Fruit fly (Drosophila melanogaster) S2 (cell line): Measurements from ENCODE around the gene CG14621.

Experiments used
- CG8478 ChIP-seq: fragments of >200 bp; optimal IDR thresholded peaks from 2 replicates; lab custom pipeline; 2018
- CTCF ChIP-seq, 2 experiments: fragments of >200 bp; optimal IDR thresholded peaks; 2 replicates each; lab custom pipeline; 2018

CG14621 gene

DNA sequence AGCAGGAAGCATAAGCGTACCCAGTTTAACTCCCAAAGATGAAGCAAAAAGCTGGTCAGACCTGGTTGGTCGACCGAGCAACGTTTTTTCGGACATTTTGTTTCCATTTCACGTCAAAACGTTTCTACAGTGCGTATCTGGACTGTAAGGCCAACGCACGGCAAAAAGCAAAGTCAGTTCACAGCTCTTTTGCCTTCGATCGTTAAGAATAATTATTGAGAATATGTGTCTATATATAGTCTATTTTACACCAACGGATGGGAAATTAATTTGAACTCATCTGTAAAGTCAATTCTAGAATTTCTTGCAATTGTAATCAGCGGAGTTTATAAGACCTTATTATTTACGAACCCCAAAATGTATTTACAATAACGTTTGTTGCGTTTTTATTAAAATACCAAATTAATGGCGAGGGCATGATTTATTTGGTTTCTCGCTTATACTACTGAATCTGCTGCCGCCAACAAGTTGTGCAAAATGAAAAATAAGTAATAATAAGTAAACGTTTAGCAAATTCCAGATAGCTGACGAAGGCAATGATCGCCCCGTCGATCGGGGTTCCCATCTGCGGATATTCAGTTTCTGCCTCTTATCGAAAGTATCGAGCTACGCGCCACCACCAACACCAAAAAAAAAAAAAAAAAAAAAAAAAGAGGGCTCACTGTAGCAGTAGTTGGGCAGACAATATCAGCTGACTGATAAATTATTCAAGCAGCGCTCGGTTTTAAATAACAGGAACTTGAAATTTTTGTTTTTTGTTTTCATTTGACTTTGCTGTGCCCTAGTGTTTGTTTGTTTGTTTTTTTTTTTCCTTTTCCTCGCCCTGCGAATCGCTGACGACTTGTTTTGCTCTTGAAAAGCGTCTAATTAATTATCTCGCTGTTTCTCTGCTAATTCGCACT is 33.9 kb downstream of the CG14621 start:
- TF ChIP-seq CG8478 (lab: Kevin White, UChicago) = no peak
- no peak for TF ChIP-seq CTCF (optimal IDR thresholded peaks at IDR 0.05; lab: Kevin White, UChicago)

DNA sequence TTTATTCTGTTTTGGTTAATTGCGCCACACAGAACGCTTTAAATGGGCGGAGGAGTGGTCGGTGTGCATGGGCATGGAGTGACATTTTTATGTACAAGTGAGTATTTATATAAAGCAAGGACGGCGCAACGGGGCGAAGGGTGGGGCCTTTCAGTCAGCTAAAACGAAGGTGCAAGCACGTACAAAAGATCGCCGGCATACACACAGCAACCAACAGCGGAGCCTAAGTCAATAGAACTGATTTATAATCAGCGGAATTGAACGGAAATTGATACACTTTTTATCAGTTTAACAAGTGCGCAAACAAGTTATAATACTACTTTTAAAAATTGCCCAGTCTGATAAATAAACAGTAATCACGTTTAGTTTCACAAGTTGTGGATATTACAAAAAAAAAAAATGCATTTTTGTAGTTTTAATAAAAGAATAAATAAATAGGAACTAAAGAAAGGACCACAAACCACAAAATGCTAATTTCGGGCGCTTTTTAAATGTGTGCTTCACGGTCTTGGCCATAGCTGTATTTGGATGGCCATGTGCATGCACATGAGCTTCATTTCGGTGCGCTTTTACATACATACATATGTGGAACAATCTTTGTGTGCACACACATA is 35.3 kb downstream of the CG14621 start:
- TF ChIP-seq CG8478 (lab: Kevin White, UChicago) (no peak), CTCF (optimal IDR thresholded peaks at IDR 0.05; lab: Kevin White, UChicago) (no peak)

DNA sequence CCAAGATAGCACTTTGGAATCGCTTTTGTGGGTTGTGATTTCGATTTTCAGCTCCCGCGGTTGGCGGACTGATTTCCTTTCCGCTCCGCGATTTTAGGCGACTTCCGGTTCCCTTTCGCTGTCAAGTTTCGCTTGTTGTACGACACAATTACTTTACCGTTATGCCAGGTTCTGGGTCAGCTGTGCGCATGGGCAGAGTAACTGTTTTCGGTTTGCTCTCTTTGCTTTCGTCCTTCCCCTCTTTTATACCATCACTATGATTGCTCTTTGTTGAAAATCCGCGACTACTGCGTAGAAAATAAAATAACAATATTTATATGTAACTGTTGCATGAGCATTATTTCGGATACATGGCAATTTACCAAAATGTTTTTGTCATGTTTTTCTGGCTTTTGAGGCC is 36.6 kb downstream of the CG14621 start:
- no peak for TF ChIP-seq CTCF (optimal IDR thresholded peaks at IDR 0.05; lab: Kevin White, UChicago)
- no peak for TF ChIP-seq CG8478 (lab: Kevin White, UChicago)

DNA sequence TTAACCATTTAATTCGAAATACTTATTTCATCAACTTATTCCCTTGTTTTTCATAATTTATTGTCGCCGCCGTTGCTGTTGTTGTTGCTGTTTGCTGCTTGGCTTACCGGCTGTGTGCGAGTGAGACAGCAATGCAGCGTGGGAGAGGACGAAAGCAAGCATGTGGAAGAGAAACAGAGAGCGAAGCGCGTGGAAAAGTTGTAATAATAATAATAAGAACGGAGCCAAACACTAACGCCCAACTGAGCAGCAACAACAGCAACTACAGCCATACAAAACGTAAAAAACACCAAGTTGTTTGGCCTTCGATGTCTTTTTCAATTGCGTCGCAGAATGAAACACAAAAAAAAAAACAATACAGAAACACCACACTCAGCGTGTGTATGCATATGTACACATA is 37.1 kb downstream of the CG14621 start:
- no peak for TF ChIP-seq CG8478 (lab: Kevin White, UChicago)
- TF ChIP-seq CTCF (optimal IDR thresholded peaks at IDR 0.05; lab: Kevin White, UChicago) = no peak

DNA sequence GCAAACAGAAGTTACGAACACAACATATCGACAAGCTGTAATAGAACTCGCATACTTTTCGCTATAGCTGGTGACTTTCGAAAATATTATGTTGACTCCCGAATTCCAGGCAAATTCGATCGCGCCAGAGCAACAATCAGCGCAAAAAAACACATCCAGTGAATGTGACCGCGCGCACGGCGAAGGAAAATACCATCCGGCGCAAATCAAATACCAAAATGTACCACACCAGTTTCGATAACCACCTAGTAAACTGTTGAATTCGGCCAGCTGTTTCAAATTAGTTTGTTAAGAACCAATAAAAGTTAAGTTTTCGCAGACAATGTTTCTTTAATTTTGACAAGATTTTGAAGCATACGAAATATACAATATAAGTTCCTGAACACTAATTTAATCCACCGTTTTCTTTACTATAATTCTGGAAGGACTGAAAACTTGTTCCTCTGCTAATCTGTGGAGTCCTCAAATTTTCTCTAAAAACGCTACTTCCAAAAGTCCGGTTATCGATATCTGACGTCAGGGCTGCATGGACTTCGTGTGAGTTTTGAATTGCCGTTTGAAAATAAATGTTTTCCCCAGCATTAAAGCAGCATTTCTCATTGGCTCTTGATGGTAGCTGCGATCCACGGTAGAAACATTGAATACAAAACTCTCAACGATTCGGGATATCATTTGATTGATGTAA is 38.0 kb downstream of the CG14621 start, which contains the start of the genes Cp110 and CG12576:
Gene Cp110 (plus strand): TSS at position 223 of the 685 bp plus-strand sequence.
Gene CG12576 (minus strand): TSS at position 498 of the 685 bp plus-strand sequence.
- TF ChIP-seq CG8478 (lab: Kevin White, UChicago) = no peak
- no peak for TF ChIP-seq CTCF (optimal IDR thresholded peaks at IDR 0.05; lab: Kevin White, UChicago)

DNA sequence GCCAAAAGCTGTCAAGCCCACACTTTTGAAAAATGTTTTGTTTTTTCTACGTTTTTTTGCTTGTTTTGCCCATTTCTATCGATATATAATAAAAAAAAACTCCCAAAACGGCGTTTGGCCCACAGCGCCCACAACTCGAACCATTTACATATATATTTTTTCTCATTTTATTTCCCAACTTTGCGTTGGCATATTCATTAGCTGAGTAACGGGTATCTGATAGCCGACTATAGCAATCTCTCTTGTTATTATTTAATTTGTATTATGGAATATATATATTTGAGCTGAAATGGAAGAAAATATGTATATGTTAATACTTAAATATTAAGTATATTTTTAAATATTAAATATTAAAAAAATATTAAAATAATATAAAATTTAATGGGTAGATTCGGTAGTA is 42.5 kb downstream of the CG14621 start:
- TF ChIP-seq CG8478 (lab: Kevin White, UChicago) (no peak), CTCF (optimal IDR thresholded peaks at IDR 0.05; lab: Kevin White, UChicago) (no peak)

DNA sequence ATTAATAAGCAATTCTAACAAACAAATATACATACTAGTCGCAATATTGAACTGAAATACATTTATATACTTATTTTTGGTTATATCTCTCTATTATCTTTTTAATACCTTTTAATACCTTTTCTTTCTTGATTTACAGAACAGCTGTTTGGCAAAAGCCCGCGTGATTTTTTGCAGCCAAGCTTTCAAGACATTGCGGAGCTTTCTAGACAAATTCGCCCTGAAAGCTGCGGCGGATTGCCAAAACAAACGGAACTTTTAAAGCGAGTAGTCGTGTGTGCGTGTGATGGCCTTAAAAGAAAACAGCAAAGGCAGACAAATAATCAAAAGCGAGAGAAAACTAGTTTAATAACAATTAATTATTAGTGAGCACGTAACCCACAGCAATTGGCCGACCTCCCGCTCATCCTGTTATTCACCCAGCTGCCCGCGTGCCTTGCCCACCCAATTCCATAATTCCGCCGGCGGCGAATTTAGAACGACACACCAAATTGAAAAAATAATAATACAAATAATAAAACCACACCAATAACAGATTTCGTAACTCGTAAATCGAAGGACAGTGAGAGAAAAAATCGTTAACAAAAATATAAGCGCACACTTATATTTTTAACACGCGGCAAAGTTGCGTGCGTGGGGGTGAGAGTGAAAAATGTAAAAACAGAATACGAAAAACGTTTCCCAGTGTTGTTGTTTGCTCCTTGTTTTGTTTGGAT is 43.0 kb downstream of the CG14621 start:
- TF ChIP-seq CTCF (optimal IDR thresholded peaks at IDR 0.05; lab: Kevin White, UChicago) = no peak

DNA sequence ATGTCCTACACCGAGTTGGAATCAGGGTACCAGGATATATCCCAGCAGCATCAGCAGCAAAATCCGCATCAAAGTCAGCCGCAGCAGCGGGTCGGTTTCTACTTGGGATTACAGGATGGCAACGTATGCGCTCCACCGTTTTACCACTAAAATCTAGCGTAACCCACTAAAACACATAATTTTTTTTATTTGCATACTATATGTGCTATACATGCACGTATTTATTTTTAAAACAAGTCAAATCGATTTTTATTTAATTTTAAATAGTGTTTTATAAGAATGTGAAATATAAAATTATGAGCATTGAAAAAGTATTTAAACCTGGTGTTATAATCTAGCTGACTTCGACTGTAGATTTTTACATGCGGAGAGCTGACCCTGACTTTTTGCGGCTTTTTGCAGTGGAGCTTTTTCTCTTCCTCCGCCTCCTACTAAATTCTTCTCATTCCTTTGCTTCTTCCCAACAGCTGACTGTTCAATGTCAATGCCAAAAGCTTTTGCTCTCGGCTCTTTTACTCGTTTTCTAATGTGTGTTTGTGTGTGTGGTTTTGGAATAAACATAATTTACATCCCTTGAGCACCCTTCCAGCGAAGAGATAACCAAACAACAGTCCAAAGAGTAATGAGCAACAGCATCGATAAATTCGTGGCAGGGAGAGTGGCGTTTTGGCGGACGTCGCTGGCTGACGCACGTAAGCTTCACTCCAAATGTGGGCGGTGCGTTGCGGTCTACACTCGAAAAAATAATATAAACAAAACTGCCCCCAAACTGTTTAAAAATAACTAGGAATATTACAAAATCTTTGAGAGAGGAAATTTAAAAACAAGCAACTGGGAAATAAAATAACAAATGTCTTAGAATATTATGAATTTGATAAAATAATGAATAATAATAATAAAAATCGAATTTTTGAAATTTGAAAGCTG is 43.9 kb downstream of the CG14621 start:
- TF ChIP-seq CTCF (optimal IDR thresholded peaks at IDR 0.05; lab: Kevin White, UChicago) = no peak
- no peak for TF ChIP-seq CG8478 (lab: Kevin White, UChicago)

DNA sequence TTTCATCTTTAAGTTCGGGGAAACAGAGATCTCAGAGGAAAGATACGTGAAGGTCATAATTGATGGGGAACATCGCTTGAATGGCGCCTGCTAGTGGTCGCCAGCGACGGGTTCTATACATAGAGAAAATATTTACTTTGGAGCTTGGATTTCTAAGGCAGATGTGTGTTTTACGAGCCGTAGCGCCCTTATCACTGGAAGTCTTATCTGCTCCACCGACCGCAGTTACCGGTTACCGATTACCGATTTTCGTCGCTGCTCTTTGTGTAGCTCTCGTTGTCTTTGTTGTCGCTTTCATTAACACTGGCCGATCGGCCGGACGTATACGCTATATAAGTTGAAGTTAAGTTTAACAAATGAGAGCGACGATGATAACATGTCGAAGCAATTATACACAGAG is 46.6 kb downstream of the CG14621 start:
- TF ChIP-seq CTCF (optimal IDR thresholded peaks at IDR 0.05; lab: Kevin White, UChicago) (no peak), CG8478 (lab: Kevin White, UChicago) (no peak)

DNA sequence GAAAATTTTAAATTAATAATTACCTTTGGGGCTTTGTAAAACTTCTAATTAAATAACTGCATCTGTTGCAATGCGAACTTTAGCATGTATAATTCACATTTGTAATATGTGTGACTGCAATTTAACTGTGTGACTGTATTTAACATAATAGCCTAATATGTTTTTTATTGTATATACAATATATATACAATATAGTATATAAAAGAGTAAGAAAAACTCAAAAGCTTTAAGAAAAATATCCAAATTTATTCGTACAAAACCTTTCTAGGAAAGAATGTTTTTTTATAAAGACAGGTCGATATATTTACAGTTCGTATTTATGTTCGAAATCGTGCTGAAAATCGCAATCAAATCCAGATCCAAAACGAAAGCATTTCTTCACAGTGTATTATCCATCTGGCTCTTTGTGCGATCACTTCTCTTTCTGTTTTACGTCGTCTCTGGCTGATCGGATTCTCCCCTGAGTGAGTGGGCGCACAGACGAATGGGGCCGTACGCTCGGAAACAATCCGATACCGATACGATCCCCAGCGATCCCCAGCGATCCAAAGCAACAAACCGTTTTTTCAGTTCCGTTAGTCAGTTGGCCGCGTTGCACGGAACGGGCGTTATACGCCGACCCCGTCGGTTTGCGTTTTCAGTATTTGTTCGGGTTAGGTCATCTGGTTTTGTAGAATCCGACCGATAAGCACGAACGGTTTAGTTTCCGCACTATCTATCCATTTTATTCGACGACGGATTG is 47.2 kb downstream of the CG14621 start:
- TF ChIP-seq CG8478 (lab: Kevin White, UChicago) (no peak), CTCF (optimal IDR thresholded peaks at IDR 0.05; lab: Kevin White, UChicago) (no peak)
